Fruit fly (Drosophila melanogaster) whole organism, embryonic: ENCODE measurements around the gene CG4942.

Experiments
- Atf6 ChIP-seq: fragments of 200-800 bp; sonication (Bioruptor generic); IDR thresholded peaks from 2 replicates; pipeline ENCODE4 v1.3.6; 2022; ENCODE audit warnings: missing biosample characterization, missing genetic modification characterization
- CG10267 ChIP-seq: fragments of 200-800 bp; sonication (Bioruptor generic); optimal IDR thresholded peaks from 2 replicates; lab custom pipeline; 2018; ENCODE audit warnings: missing biosample characterization, mild to moderate bottlenecking, missing genetic modification characterization, moderate library complexity
- CG10654 ChIP-seq: fragments of 200-800 bp; sonication (Bioruptor generic); optimal IDR thresholded peaks from 2 replicates; lab custom pipeline; 2016; ENCODE audit warnings: missing biosample characterization, missing genetic modification characterization
- CG10959 ChIP-seq: fragments of 200-800 bp; sonication (Bioruptor generic); IDR thresholded peaks from 2 replicates; pipeline ENCODE4 v1.3.6; 2022; ENCODE audit warnings: missing biosample characterization, missing genetic modification characterization
- CG14965 ChIP-seq: fragments of 200-800 bp; sonication (Bioruptor generic); optimal IDR thresholded peaks from 2 replicates; lab custom pipeline; 2016; ENCODE audit warnings: missing biosample characterization, missing genetic modification characterization, borderline replicate concordance
- CG15479 ChIP-seq: fragments of 200-800 bp; sonication (Bioruptor generic); optimal IDR thresholded peaks from 3 replicates; lab custom pipeline; 2019; ENCODE audit warnings: missing biosample characterization, mild to moderate bottlenecking, missing genetic modification characterization, moderate library complexity
- CG15601 ChIP-seq: fragments of 200-800 bp; sonication (Bioruptor generic); optimal IDR thresholded peaks from 3 replicates; lab custom pipeline; 2019; ENCODE audit warnings: missing biosample characterization, mild to moderate bottlenecking, missing genetic modification characterization, moderate library complexity
- CG15696 ChIP-seq: fragments of 200-800 bp; sonication (Bioruptor generic); optimal IDR thresholded peaks from 2 replicates; lab custom pipeline; 2019; ENCODE audit warnings: missing biosample characterization, mild to moderate bottlenecking, missing genetic modification characterization, moderate library complexity
- CG17802 ChIP-seq: fragments of 200-800 bp; sonication (Bioruptor generic); optimal IDR thresholded peaks from 2 replicates; lab custom pipeline; 2018; ENCODE audit warnings: missing biosample characterization, mild to moderate bottlenecking, missing genetic modification characterization, moderate library complexity
- CG17829 ChIP-seq: fragments of 200-800 bp; optimal IDR thresholded peaks from 2 replicates; lab custom pipeline; 2019; ENCODE audit warnings: missing biosample characterization, mild to moderate bottlenecking, missing genetic modification characterization, moderate library complexity
- CG18262 ChIP-seq: fragments of 200-800 bp; optimal IDR thresholded peaks from 3 replicates; lab custom pipeline; 2019; ENCODE audit warnings: missing biosample characterization, mild to moderate bottlenecking, missing genetic modification characterization, moderate library complexity
- CG3726 ChIP-seq: fragments of 200-800 bp; sonication (Bioruptor generic); IDR thresholded peaks from 3 replicates; pipeline ENCODE4, ENCODE4 v1.3.6; 2022; ENCODE audit warnings: missing biosample characterization, missing genetic modification characterization
- CG4617 ChIP-seq: fragments of 200-800 bp; sonication (Bioruptor generic); optimal IDR thresholded peaks from 3 replicates; lab custom pipeline; 2016; ENCODE audit warnings: missing biosample characterization, missing genetic modification characterization, borderline replicate concordance
- CG5180 ChIP-seq: fragments of 200-800 bp; sonication (Bioruptor generic); optimal IDR thresholded peaks from 3 replicates; lab custom pipeline; 2017; ENCODE audit warnings: missing biosample characterization, missing genetic modification characterization, mild to moderate bottlenecking, moderate library complexity, missing genetic modification reagents
- CG6254 ChIP-seq: fragments of 200-800 bp; sonication (Bioruptor generic); optimal IDR thresholded peaks from 3 replicates; lab custom pipeline; 2017; ENCODE audit warnings: mild to moderate bottlenecking, missing biosample characterization, missing genetic modification reagents, missing genetic modification characterization
- CG6813 ChIP-seq: fragments of 200-800 bp; sonication (Bioruptor generic); optimal IDR thresholded peaks from 2 replicates; lab custom pipeline; 2017; ENCODE audit warnings: missing biosample characterization, missing genetic modification characterization, mild to moderate bottlenecking, moderate library complexity, missing genetic modification reagents
- CoRest ChIP-seq: fragments of 200-800 bp; sonication (Bioruptor generic); optimal IDR thresholded peaks from 3 replicates; lab custom pipeline; 2018; ENCODE audit warnings: missing biosample characterization, mild to moderate bottlenecking, missing genetic modification characterization, moderate library complexity
- E2f2 ChIP-seq: fragments of 200-800 bp; sonication (Bioruptor generic); IDR thresholded peaks from 2 replicates; pipeline ENCODE4 v1.3.6; 2022; ENCODE audit warnings: missing biosample characterization, missing genetic modification characterization
- Eip74EF ChIP-seq, 2 experiments: fragments of 200-800 bp in 1 of 2; fragments of >200 bp in 1 of 2; sonication (Bioruptor generic) in 1 of 2; optimal IDR thresholded peaks; 2 replicates each; lab custom pipeline; 2017 to 2019; ENCODE audit warnings: missing biosample characterization in 2 of 2, missing genetic modification characterization in 2 of 2, mild to moderate bottlenecking in 1 of 2, moderate library complexity in 1 of 2
- GATAe ChIP-seq: fragments of 200-800 bp; sonication (Bioruptor generic); conservative IDR thresholded peaks from 2 replicates; pipeline ENCODE4 v1.3.6; 2022; ENCODE audit warnings: missing biosample characterization, missing genetic modification characterization
- HmgD ChIP-seq: fragments of 200-800 bp; sonication (Bioruptor generic); optimal IDR thresholded peaks from 3 replicates; lab custom pipeline; 2016; ENCODE audit warnings: missing biosample characterization, missing genetic modification characterization
- HmgZ ChIP-seq: fragments of 200-800 bp; sonication (Bioruptor generic); optimal IDR thresholded peaks from 2 replicates; lab custom pipeline; 2018; ENCODE audit warnings: missing biosample characterization, mild to moderate bottlenecking, missing genetic modification characterization
- Lpt ChIP-seq: fragments of >200 bp; optimal IDR thresholded peaks from 2 replicates; lab custom pipeline; 2018; ENCODE audit warnings: missing biosample characterization, missing genetic modification characterization
- NfI ChIP-seq: fragments of 200-800 bp; sonication (Bioruptor generic); optimal IDR thresholded peaks from 3 replicates; lab custom pipeline; 2018; ENCODE audit warnings: missing biosample characterization, mild to moderate bottlenecking, missing genetic modification characterization, moderate library complexity
- Six4 ChIP-seq: fragments of 200-800 bp; sonication (Bioruptor generic); optimal IDR thresholded peaks from 2 replicates; lab custom pipeline; 2016; ENCODE audit warnings: missing biosample characterization, missing genetic modification characterization
- Sox102F ChIP-seq: fragments of 200-800 bp; sonication (Bioruptor generic); optimal IDR thresholded peaks from 2 replicates; lab custom pipeline; 2018; ENCODE audit warnings: missing biosample characterization, mild to moderate bottlenecking, missing genetic modification characterization, moderate library complexity
- Ssrp ChIP-seq: fragments of 200-800 bp; sonication (Bioruptor generic); optimal IDR thresholded peaks from 2 replicates; lab custom pipeline; 2018; ENCODE audit warnings: missing biosample characterization, mild to moderate bottlenecking, missing genetic modification characterization, moderate library complexity
- ab ChIP-seq: fragments of 200-800 bp; sonication (Bioruptor generic); optimal IDR thresholded peaks from 2 replicates; lab custom pipeline; 2016; ENCODE audit warnings: missing biosample characterization, missing genetic modification characterization
- ara ChIP-seq: fragments of 200-800 bp; sonication (Bioruptor generic); IDR thresholded peaks from 2 replicates; pipeline ENCODE4 v1.3.6; 2022; ENCODE audit warnings: missing biosample characterization, missing genetic modification characterization
- ci ChIP-seq: fragments of 200-800 bp; sonication (Bioruptor generic); IDR thresholded peaks from 3 replicates; pipeline ENCODE4 v1.3.6; 2022; ENCODE audit warnings: missing biosample characterization, missing genetic modification characterization
- croc ChIP-seq: fragments of 200-800 bp; sonication (Bioruptor generic); conservative IDR thresholded peaks from 3 replicates; pipeline ENCODE4 v1.3.6; 2022; ENCODE audit warnings: missing biosample characterization, missing genetic modification characterization
- ewg ChIP-seq: fragments of 200-800 bp; sonication (Bioruptor generic); optimal IDR thresholded peaks from 3 replicates; lab custom pipeline; 2017; ENCODE audit warnings: mild to moderate bottlenecking, missing biosample characterization, missing genetic modification reagents, missing genetic modification characterization
- fd102C ChIP-seq: fragments of 200-800 bp; sonication (Bioruptor generic); optimal IDR thresholded peaks from 2 replicates; lab custom pipeline; 2018; ENCODE audit warnings: missing biosample characterization, mild to moderate bottlenecking, missing genetic modification characterization, moderate library complexity
- fd3F ChIP-seq: fragments of 200-800 bp; sonication (Bioruptor generic); optimal IDR thresholded peaks from 2 replicates; lab custom pipeline; 2018; ENCODE audit warnings: missing biosample characterization, mild to moderate bottlenecking, missing genetic modification characterization, moderate library complexity
- gce ChIP-seq: fragments of 200-800 bp; sonication (Bioruptor generic); IDR thresholded peaks from 3 replicates; pipeline ENCODE4 v1.3.6; 2022; ENCODE audit warnings: missing biosample characterization, missing genetic modification characterization
- ind ChIP-seq: fragments of 200-800 bp; sonication (Bioruptor generic); optimal IDR thresholded peaks from 3 replicates; lab custom pipeline; 2016; ENCODE audit warnings: missing biosample characterization, missing genetic modification characterization
- jing ChIP-seq: fragments of 200-800 bp; sonication (Bioruptor generic); optimal IDR thresholded peaks from 2 replicates; lab custom pipeline; 2018; ENCODE audit warnings: missing biosample characterization, mild to moderate bottlenecking, missing genetic modification characterization
- lola ChIP-seq, 3 experiments: fragments of >200 bp in 2 of 3; fragments of 200-800 bp in 1 of 3; sonication (Bioruptor generic) in 1 of 3; optimal IDR thresholded peaks; 2 replicates each; lab custom pipeline; 2017 to 2019; ENCODE audit warnings: missing biosample characterization in 3 of 3, missing genetic modification characterization in 3 of 3, mild to moderate bottlenecking in 1 of 3, moderate library complexity in 1 of 3
- mirr ChIP-seq: fragments of 200-800 bp; sonication (Bioruptor generic); optimal IDR thresholded peaks from 3 replicates; lab custom pipeline; 2018; ENCODE audit warnings: missing biosample characterization, mild to moderate bottlenecking, missing genetic modification characterization
- pan ChIP-seq, 4 experiments: fragments of >200 bp in 3 of 4; fragments of 200-800 bp in 1 of 4; sonication (Bioruptor generic) in 1 of 4; optimal IDR thresholded peaks in 3 of 4; IDR thresholded peaks in 1 of 4; 2 replicates each; pipeline versions ENCODE4 v1.3.6 to Lab custom; 2017 to 2022; ENCODE audit warnings: missing biosample characterization in 2 of 4, missing genetic modification characterization in 2 of 4, mixed read lengths in 1 of 4
- ro ChIP-seq: fragments of 200-800 bp; sonication (Bioruptor generic); IDR thresholded peaks from 2 replicates; pipeline ENCODE4 v1.3.6; 2022; ENCODE audit warnings: missing biosample characterization, missing genetic modification characterization
- row ChIP-seq: fragments of 200-800 bp; sonication (Bioruptor generic); IDR thresholded peaks from 3 replicates; pipeline ENCODE4 v1.3.6; 2022; ENCODE audit warnings: missing biosample characterization, missing genetic modification characterization
- stc ChIP-seq: fragments of 200-800 bp; sonication (Bioruptor generic); IDR thresholded peaks from 2 replicates; pipeline ENCODE4 v1.3.6; 2022; ENCODE audit warnings: missing biosample characterization, missing genetic modification characterization
- stwl ChIP-seq: fragments of 200-800 bp; sonication (Bioruptor generic); optimal IDR thresholded peaks from 3 replicates; lab custom pipeline; 2018; ENCODE audit warnings: missing biosample characterization, mild to moderate bottlenecking, missing genetic modification characterization, moderate library complexity
- vnd ChIP-seq: fragments of 200-800 bp; sonication (Bioruptor generic); IDR thresholded peaks from 3 replicates; pipeline ENCODE4 v1.3.6; 2022; ENCODE audit warnings: missing biosample characterization, missing genetic modification characterization; ENCODE audit not compliant: partially characterized antibody
- zf30C ChIP-seq: fragments of 200-800 bp; sonication (Bioruptor generic); optimal IDR thresholded peaks from 3 replicates; lab custom pipeline; 2018; ENCODE audit warnings: missing biosample characterization, mild to moderate bottlenecking, missing genetic modification characterization
- zfh1 ChIP-seq: fragments of 200-800 bp; sonication (Bioruptor generic); IDR thresholded peaks from 3 replicates; pipeline ENCODE4 v1.3.6; 2022; ENCODE audit warnings: missing biosample characterization, missing genetic modification characterization

CG4942 gene

DNA sequence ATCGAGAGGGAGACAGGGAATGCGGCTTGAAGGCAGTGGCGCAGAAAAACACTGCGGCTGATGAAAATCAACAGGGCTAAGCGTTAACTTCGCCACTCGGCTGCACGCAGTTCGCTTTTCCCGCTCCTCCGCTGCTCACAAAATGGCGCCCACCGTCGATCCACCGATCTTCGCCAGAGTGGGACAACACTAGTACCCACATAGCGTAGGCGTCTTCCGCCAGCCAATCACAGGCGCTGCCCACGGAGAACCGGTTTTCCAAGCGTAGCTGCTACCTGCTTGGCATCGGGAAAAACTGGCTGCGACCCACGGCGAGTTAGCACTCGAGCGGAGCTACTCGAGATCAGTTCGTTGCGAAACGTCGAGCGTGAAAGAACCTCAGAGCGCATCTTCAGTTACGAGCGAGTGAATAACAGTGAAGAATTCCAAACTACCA is 31.8 kb upstream of the CG4942 start, which contains the start of gene Doc1 (continued):
- peak; percentile 78 for TF ChIP-seq CG15479 (GFP tag; lab: Kevin White, UChicago)
- no peak for TF ChIP-seq pan (optimal IDR thresholded peaks at IDR 0.05; lab: Kevin White, UChicago)
- no peak for TF ChIP-seq pan (GFP tag; optimal IDR thresholded peaks at IDR 0.05 in 1 of 2, IDR thresholded peaks at IDR 0.05 in 1 of 2)
- no peak for TF ChIP-seq fd3F
- no peak for TF ChIP-seq jing (GFP tag; lab: Kevin White, UChicago)
- TF ChIP-seq ara: no peak
- TF ChIP-seq ind: no peak
- TF ChIP-seq CG10654 (GFP tag; lab: Kevin White, UChicago): no peak
- 0 out of 3 replicates have a peak, but pooled peaks have one; percentile 16 for TF ChIP-seq zfh1
- TF ChIP-seq croc: no peak
- TF ChIP-seq GATAe (GFP tag; lab: Robert Waterston, UW): no peak
- no peak for TF ChIP-seq stc (GFP tag; lab: Robert Waterston, UW)
- no peak for TF ChIP-seq CG4617

DNA sequence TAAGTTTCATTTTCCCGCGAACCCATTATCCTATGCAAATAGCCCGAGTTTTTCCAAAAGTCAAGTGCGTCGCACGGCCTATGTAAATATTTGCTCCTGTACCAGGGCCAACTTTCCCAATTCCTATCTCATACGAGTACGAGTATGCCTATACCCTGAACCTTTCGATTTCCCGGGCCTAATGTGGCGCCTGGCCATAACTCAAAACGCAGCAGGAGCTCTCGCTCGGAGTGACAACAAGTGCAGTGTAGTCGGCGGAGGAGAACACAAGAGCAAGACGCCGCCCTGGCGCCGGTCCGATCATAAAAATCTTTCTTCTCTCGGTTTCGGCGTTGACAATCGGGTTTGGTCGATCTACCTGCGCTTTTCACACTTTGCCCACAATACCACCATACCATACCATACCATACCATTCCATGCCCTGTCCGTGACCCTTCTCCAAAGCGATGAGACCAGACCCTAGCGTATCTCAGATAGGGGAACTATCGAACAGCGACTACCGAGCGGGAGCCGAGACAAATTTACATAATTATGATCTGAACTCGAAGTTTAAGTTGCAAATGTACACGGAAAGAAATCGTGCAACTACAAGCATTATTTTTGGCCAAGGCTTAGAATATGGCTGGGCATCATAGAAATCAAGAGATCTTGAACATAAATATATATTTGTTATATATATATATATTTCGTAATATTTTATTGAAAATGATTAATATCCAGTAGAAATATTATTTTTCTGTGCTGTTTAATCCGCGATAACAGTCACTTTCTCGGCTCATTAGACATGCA is 30.5 kb upstream of the CG4942 start:
- TF ChIP-seq HmgD (GFP tag; lab: Kevin White, UChicago) (no peak), fd102C (GFP tag; lab: Kevin White, UChicago) (peak; percentile 57), mirr (no peak), CG10959 (GFP tag; lab: Robert Waterston, UW) (peak; percentile 52; the same call in 1 of the 2 replicates), vnd (GFP tag; lab: Robert Waterston, UW) (no peak), CG15601 (peak; percentile 59), Ssrp (tag; lab: Kevin White, UChicago) (peak; percentile 68), Atf6 (no peak), HmgZ (tag; lab: Kevin White, UChicago) (no peak), CG17802 (tag; lab: Kevin White, UChicago) (no peak), CG5180 (GFP tag; lab: Kevin White, UChicago) (no peak), E2f2 (GFP tag; lab: Robert Waterston, UW) (no peak), Lpt (GFP tag; lab: Kevin White, UChicago) (no peak), row (GFP tag; lab: Robert Waterston, UW) (peak; percentile 55), CG6813 (GFP tag; lab: Kevin White, UChicago) (peak; percentile 8), CG18262 (peak; percentile 75), CoRest (tag; lab: Kevin White, UChicago) (peak; percentile 37), lola (GFP tag; optimal IDR thresholded peaks at IDR 0.05; lab: Kevin White, UChicago) (peak in 1 of 3 experiments; percentile 68), ab (GFP tag; lab: Kevin White, UChicago) (no peak), ro (GFP tag; lab: Robert Waterston, UW) (no peak), zf30C (peak; percentile 50), NfI (GFP tag; lab: Kevin White, UChicago) (peak; percentile 18), CG10267 (peak; percentile 60), CG3726 (no peak), stwl (tag; lab: Kevin White, UChicago) (no peak), CG15696 (tag; lab: Kevin White, UChicago) (peak; percentile 42), Eip74EF (GFP tag; optimal IDR thresholded peaks at IDR 0.05; lab: Kevin White, UChicago) (peak in 1 of 2 experiments; percentile 25), ci (GFP tag; lab: Robert Waterston, UW) (peak; percentile 59; the same call in 2 of the 3 replicates), CG14965 (no peak), Six4 (GFP tag; lab: Kevin White, UChicago) (peak; percentile 26), gce (GFP tag; lab: Robert Waterston, UW) (no peak), CG17829 (tag; lab: Kevin White, UChicago) (peak; percentile 67), Sox102F (peak; percentile 55), CG6254 (GFP tag; lab: Kevin White, UChicago) (peak; percentile 58), ewg (GFP tag; lab: Kevin White, UChicago) (peak; percentile 5), CG15479 (GFP tag; lab: Kevin White, UChicago) (peak; percentile 52)
